Fruit fly (Drosophila melanogaster) whole organism, embryonic: ENCODE data around the gene bon.
A peak's percentile ranks its signal among the peaks of the same experiment; 100 is the strongest.

ENCODE experiments used
- Awh ChIP-seq: fragments of 200-800 bp; sonication (Bioruptor generic); IDR thresholded peaks from 2 replicates; pipeline ENCODE4, ENCODE4 v1.3.6; 2022; ENCODE audit warnings: missing biosample characterization, missing genetic modification characterization
- BEAF-32 ChIP-seq: fragments of 200-800 bp; sonication (Bioruptor generic); optimal IDR thresholded peaks from 3 replicates; lab custom pipeline; 2017; ENCODE audit warnings: missing biosample characterization, missing genetic modification characterization, mild to moderate bottlenecking, moderate library complexity, missing genetic modification reagents
- Bteb2 ChIP-seq: fragments of 200-800 bp; sonication (Bioruptor generic); optimal IDR thresholded peaks from 2 replicates; lab custom pipeline; 2016; ENCODE audit warnings: missing biosample characterization, missing genetic modification characterization
- CG11093 ChIP-seq: fragments of 200-800 bp; sonication (Bioruptor generic); IDR thresholded peaks from 3 replicates; pipeline ENCODE4 v1.3.6; 2022; ENCODE audit warnings: missing biosample characterization, missing genetic modification characterization
- CG11696 ChIP-seq: fragments of 200-800 bp; sonication (Bioruptor generic); IDR thresholded peaks from 2 replicates; pipeline ENCODE4 v1.3.6; 2022; ENCODE audit warnings: missing biosample characterization, missing genetic modification characterization
- CG12071 ChIP-seq: fragments of 200-800 bp; sonication (Bioruptor generic); optimal IDR thresholded peaks from 3 replicates; lab custom pipeline; 2018; ENCODE audit warnings: missing biosample characterization, mild to moderate bottlenecking, missing genetic modification characterization
- CG12219 ChIP-seq: fragments of 200-800 bp; sonication (Bioruptor generic); optimal IDR thresholded peaks from 3 replicates; lab custom pipeline; 2018; ENCODE audit warnings: missing biosample characterization, mild to moderate bottlenecking, missing genetic modification characterization
- CG13424 ChIP-seq: fragments of 200-800 bp; sonication (Bioruptor generic); optimal IDR thresholded peaks from 2 replicates; lab custom pipeline; 2019; ENCODE audit warnings: missing biosample characterization, mild to moderate bottlenecking, missing genetic modification characterization, moderate library complexity
- CG14441 ChIP-seq: fragments of 200-800 bp; sonication (Bioruptor generic); IDR thresholded peaks from 2 replicates; pipeline ENCODE4 v1.3.6; 2022; ENCODE audit warnings: missing biosample characterization, missing genetic modification characterization
- CG14710 ChIP-seq: fragments of 200-800 bp; sonication (Bioruptor generic); optimal IDR thresholded peaks from 3 replicates; lab custom pipeline; 2019; ENCODE audit warnings: missing biosample characterization, mild to moderate bottlenecking, missing genetic modification characterization, moderate library complexity
- CG16813 ChIP-seq: fragments of 200-800 bp; sonication (Bioruptor generic); IDR thresholded peaks from 3 replicates; pipeline ENCODE4 v1.3.6; 2022; ENCODE audit warnings: missing biosample characterization, missing genetic modification characterization; ENCODE audit not compliant: partially characterized antibody
- CG18011 ChIP-seq: fragments of 200-800 bp; sonication (Bioruptor generic); optimal IDR thresholded peaks from 2 replicates; lab custom pipeline; 2017; ENCODE audit warnings: missing biosample characterization, missing genetic modification characterization, mild to moderate bottlenecking, moderate library complexity, missing genotype
- CG4424 ChIP-seq: fragments of 200-800 bp; sonication (Bioruptor generic); optimal IDR thresholded peaks from 3 replicates; lab custom pipeline; 2016; ENCODE audit warnings: missing biosample characterization, missing genetic modification characterization
- CG5245 ChIP-seq: fragments of 200-800 bp; sonication (Bioruptor generic); optimal IDR thresholded peaks from 3 replicates; lab custom pipeline; 2016; ENCODE audit warnings: missing biosample characterization, missing genetic modification characterization
- CG6175 ChIP-seq: fragments of 200-800 bp; sonication (Bioruptor generic); IDR thresholded peaks from 3 replicates; pipeline ENCODE4 v1.3.6; 2022; ENCODE audit warnings: missing biosample characterization, missing genetic modification characterization
- CG7271 ChIP-seq: fragments of 200-800 bp; sonication (Bioruptor generic); optimal IDR thresholded peaks from 2 replicates; lab custom pipeline; 2018; ENCODE audit warnings: missing biosample characterization, mild to moderate bottlenecking, missing genetic modification characterization, moderate library complexity
- CG7786 ChIP-seq: fragments of 200-800 bp; sonication (Bioruptor generic); optimal IDR thresholded peaks from 2 replicates; lab custom pipeline; 2016; ENCODE audit warnings: missing biosample characterization, missing genetic modification characterization
- CG7987 ChIP-seq: fragments of 200-800 bp; sonication (Bioruptor generic); optimal IDR thresholded peaks from 2 replicates; lab custom pipeline; 2018; ENCODE audit warnings: missing biosample characterization, mild to moderate bottlenecking, missing genetic modification characterization, moderate library complexity
- CG8281 ChIP-seq: fragments of 200-800 bp; sonication (Bioruptor generic); optimal IDR thresholded peaks from 2 replicates; lab custom pipeline; 2018; ENCODE audit warnings: missing biosample characterization, mild to moderate bottlenecking, missing genetic modification characterization, moderate library complexity
- CG9727 ChIP-seq: fragments of 200-800 bp; sonication (Bioruptor generic); optimal IDR thresholded peaks from 3 replicates; lab custom pipeline; 2017; ENCODE audit warnings: missing biosample characterization, mild to moderate bottlenecking, missing genetic modification characterization
- CG9797 ChIP-seq: fragments of 200-800 bp; sonication (Bioruptor generic); optimal IDR thresholded peaks from 3 replicates; lab custom pipeline; 2018; ENCODE audit warnings: missing biosample characterization, mild to moderate bottlenecking, missing genetic modification characterization
- Dad ChIP-seq: fragments of 200-800 bp; sonication (Bioruptor generic); optimal IDR thresholded peaks from 3 replicates; lab custom pipeline; 2016; ENCODE audit warnings: missing biosample characterization, missing genetic modification characterization
- Elba2 ChIP-seq: fragments of 200-800 bp; sonication (Bioruptor generic); optimal IDR thresholded peaks from 3 replicates; lab custom pipeline; 2016; ENCODE audit warnings: missing biosample characterization, missing genetic modification characterization
- H2.0 ChIP-seq: fragments of 200-800 bp; sonication (Bioruptor generic); IDR thresholded peaks from 2 replicates; pipeline ENCODE4 v1.3.6; 2022; ENCODE audit warnings: missing biosample characterization, missing genetic modification characterization
- HLH4C ChIP-seq: fragments of 200-800 bp; sonication (Bioruptor generic); IDR thresholded peaks from 3 replicates; pipeline ENCODE4 v1.3.6; 2022; ENCODE audit warnings: missing biosample characterization, missing genetic modification characterization; ENCODE audit not compliant: partially characterized antibody
- HLH54F ChIP-seq: fragments of 200-800 bp; sonication (Bioruptor generic); optimal IDR thresholded peaks from 3 replicates; lab custom pipeline; 2016; ENCODE audit warnings: missing biosample characterization, missing genetic modification characterization
- Rfx ChIP-seq: fragments of 200-800 bp; sonication (Bioruptor generic); IDR thresholded peaks from 2 replicates; pipeline ENCODE4 v1.3.6; 2022; ENCODE audit warnings: missing biosample characterization, missing genetic modification characterization
- Rx ChIP-seq: fragments of 200-800 bp; sonication (Bioruptor generic); IDR thresholded peaks from 2 replicates; pipeline ENCODE4 v1.3.6; 2022; ENCODE audit warnings: missing biosample characterization, missing genetic modification characterization
- TFAM ChIP-seq: fragments of 200-800 bp; sonication (Bioruptor generic); optimal IDR thresholded peaks from 2 replicates; lab custom pipeline; 2017; ENCODE audit warnings: missing biosample characterization, missing genetic modification characterization, inconsistent platforms
- btn ChIP-seq: fragments of 200-800 bp; sonication (Bioruptor generic); optimal IDR thresholded peaks from 2 replicates; lab custom pipeline; 2016; ENCODE audit warnings: missing biosample characterization, missing genetic modification characterization
- cas ChIP-seq: fragments of 200-800 bp; sonication (Bioruptor generic); IDR thresholded peaks from 2 replicates; pipeline ENCODE4 v1.3.6; 2022; ENCODE audit warnings: missing biosample characterization, missing genetic modification characterization
- crc ChIP-seq: fragments of 200-800 bp; sonication (Bioruptor generic); optimal IDR thresholded peaks from 2 replicates; lab custom pipeline; 2016; ENCODE audit warnings: missing biosample characterization, missing genetic modification characterization
- da ChIP-seq: fragments of 200-800 bp; sonication (Bioruptor generic); optimal IDR thresholded peaks from 2 replicates; lab custom pipeline; 2016; ENCODE audit warnings: missing biosample characterization, missing genetic modification characterization
- dan ChIP-seq: fragments of 200-800 bp; sonication (Bioruptor generic); IDR thresholded peaks from 2 replicates; pipeline ENCODE4 v1.3.6; 2022; ENCODE audit warnings: missing biosample characterization, missing genetic modification characterization
- dysf ChIP-seq: fragments of 200-800 bp; sonication (Bioruptor generic); IDR thresholded peaks from 3 replicates; pipeline ENCODE4 v1.3.6; 2022; ENCODE audit warnings: missing biosample characterization, missing genetic modification characterization
- fd102C ChIP-seq: fragments of 200-800 bp; sonication (Bioruptor generic); optimal IDR thresholded peaks from 2 replicates; lab custom pipeline; 2018; ENCODE audit warnings: missing biosample characterization, mild to moderate bottlenecking, missing genetic modification characterization, moderate library complexity
- fd96Cb ChIP-seq: fragments of 200-800 bp; sonication (Bioruptor generic); optimal IDR thresholded peaks from 2 replicates; lab custom pipeline; 2018; ENCODE audit warnings: missing biosample characterization, mild to moderate bottlenecking, missing genetic modification characterization, moderate library complexity
- knrl ChIP-seq: fragments of 200-800 bp; sonication (Bioruptor generic); IDR thresholded peaks from 3 replicates; pipeline ENCODE4 v1.3.6; 2022; ENCODE audit warnings: missing biosample characterization, missing genetic modification characterization; ENCODE audit not compliant: partially characterized antibody
- lilli ChIP-seq: fragments of 200-800 bp; sonication (Bioruptor generic); optimal IDR thresholded peaks from 3 replicates; lab custom pipeline; 2016; ENCODE audit warnings: missing biosample characterization, missing genetic modification characterization
- pfk ChIP-seq: fragments of 200-800 bp; sonication (Bioruptor generic); optimal IDR thresholded peaks from 2 replicates; lab custom pipeline; 2018; ENCODE audit warnings: missing biosample characterization, mild to moderate bottlenecking, missing genetic modification characterization, moderate library complexity
- prd ChIP-seq, 3 experiments: fragments of >200 bp in 2 of 3; fragments of 200-800 bp in 1 of 3; sonication (Bioruptor generic) in 1 of 3; optimal IDR thresholded peaks in 2 of 3; IDR thresholded peaks in 1 of 3; 2 replicates in 2 of 3; 3 replicates in 1 of 3; pipeline versions ENCODE4 v1.3.6 to Lab custom; 2017 to 2022; ENCODE audit warnings: missing biosample characterization in 1 of 3, missing genetic modification characterization in 1 of 3
- run ChIP-seq: fragments of 200-800 bp; sonication (Bioruptor generic); optimal IDR thresholded peaks from 3 replicates; lab custom pipeline; 2018; ENCODE audit warnings: missing biosample characterization, mild to moderate bottlenecking, missing genetic modification characterization
- sim ChIP-seq: fragments of 200-800 bp; sonication (Bioruptor generic); IDR thresholded peaks from 2 replicates; pipeline ENCODE4 v1.3.6; 2022; ENCODE audit warnings: missing biosample characterization, missing genetic modification characterization
- sob ChIP-seq: fragments of 200-800 bp; sonication (Bioruptor generic); IDR thresholded peaks from 2 replicates; pipeline ENCODE4 v1.3.6; 2022; ENCODE audit warnings: missing biosample characterization, missing genetic modification characterization
- tin ChIP-seq: fragments of 200-800 bp; sonication (Bioruptor generic); optimal IDR thresholded peaks from 3 replicates; lab custom pipeline; 2016; ENCODE audit warnings: missing biosample characterization, missing genetic modification characterization
- tna ChIP-seq: fragments of 200-800 bp; sonication (Bioruptor generic); IDR thresholded peaks from 2 replicates; pipeline ENCODE4 v1.3.6; 2022; ENCODE audit warnings: missing biosample characterization, missing genetic modification characterization; ENCODE audit not compliant: partially characterized antibody
- twi ChIP-seq: fragments of 200-800 bp; optimal IDR thresholded peaks from 2 replicates; lab custom pipeline; 2019; ENCODE audit warnings: missing biosample characterization, mild to moderate bottlenecking, missing genetic modification characterization, moderate library complexity
- zf30C ChIP-seq: fragments of 200-800 bp; sonication (Bioruptor generic); optimal IDR thresholded peaks from 3 replicates; lab custom pipeline; 2018; ENCODE audit warnings: missing biosample characterization, mild to moderate bottlenecking, missing genetic modification characterization

bon gene

dm6 chr3R:20592517-20593462 lies at the start of gene bon, which contains the start of gene Pus1 (continued):
- TF ChIP-seq HLH54F (peak; percentile 30), Rx (GFP tag; lab: Robert Waterston, UW) (no peak), dan (GFP tag; lab: Robert Waterston, UW) (no peak), CG5245 (no peak), prd (optimal IDR thresholded peaks at IDR 0.05; lab: Kevin White, UChicago) (no peak), prd (GFP tag; IDR thresholded peaks at IDR 0.05; lab: Robert Waterston, UW) (peak; percentile 12; the same call in 1 of the 3 replicates), H2.0 (no peak), HLH4C (GFP tag; lab: Robert Waterston, UW) (no peak), dysf (GFP tag; lab: Robert Waterston, UW) (no peak), CG11696 (no peak), zf30C (GFP tag; lab: Kevin White, UChicago) (no peak), Bteb2 (GFP tag; lab: Kevin White, UChicago) (no peak), Elba2 (no peak), CG9727 (GFP tag; lab: Kevin White, UChicago) (no peak), CG12071 (GFP tag; lab: Kevin White, UChicago) (no peak), CG12219 (no peak), crc (GFP tag; lab: Kevin White, UChicago) (no peak), Dad (GFP tag; lab: Kevin White, UChicago) (no peak), BEAF-32 (GFP tag; lab: Kevin White, UChicago) (peak; percentile 52), CG8281 (no peak), CG7271 (tag; lab: Kevin White, UChicago) (no peak), CG7786 (GFP tag; lab: Kevin White, UChicago) (no peak), twi (tag; lab: Kevin White, UChicago) (no peak), CG11093 (no peak), sim (no peak), knrl (no peak), run (tag; lab: Kevin White, UChicago) (no peak), tin (GFP tag; lab: Kevin White, UChicago) (peak; percentile 30), cas (GFP tag; lab: Robert Waterston, UW) (no peak), btn (GFP tag; lab: Kevin White, UChicago) (no peak), CG16813 (peak; percentile 14; the same call in 1 of the 3 replicates), CG14710 (tag; lab: Kevin White, UChicago) (peak; percentile 79), CG9797 (peak; percentile 89), CG14441 (peak; percentile 74), sob (GFP tag; lab: Robert Waterston, UW) (peak; percentile 22; the same call in 1 of the 2 replicates), CG18011 (GFP tag; lab: Kevin White, UChicago) (no peak), Rfx (GFP tag; lab: Robert Waterston, UW) (peak; percentile 43), pfk (no peak), Awh (GFP tag; lab: Robert Waterston, UW) (no peak), CG13424 (tag; lab: Kevin White, UChicago) (no peak), fd102C (no peak), CG6175 (GFP tag; lab: Robert Waterston, UW) (no peak), da (GFP tag; lab: Kevin White, UChicago) (no peak), fd96Cb (tag; lab: Kevin White, UChicago) (no peak), TFAM (no peak), CG4424 (GFP tag; lab: Kevin White, UChicago) (no peak), CG7987 (peak; percentile 32), tna (GFP tag; lab: Robert Waterston, UW) (peak; percentile 46; the same call in 1 of the 2 replicates), lilli (GFP tag; lab: Kevin White, UChicago) (peak; percentile 60)
